Fruit fly (Drosophila melanogaster): ENCODE results near the gene PDZ-GEF.
A peak's percentile ranks its signal among the peaks of the same experiment; 100 is the strongest.

Gene PDZ-GEF

dm6 chr2L:6339010-6339897 lies 15.7 kb downstream of the PDZ-GEF start (continued):
- TF ChIP-seq pan (optimal IDR thresholded peaks at IDR 0.05): no peak
- no peak for TF ChIP-seq GATAd (GFP tag; optimal IDR thresholded peaks at IDR 0.05)
- peak; percentile 35 for TF ChIP-seq Dif (GFP tag; optimal IDR thresholded peaks at IDR 0.05; ENCODE audit: partially characterized antibody)

- TF ChIP-seq Hnf4 (GFP tag; optimal IDR thresholded peaks at IDR 0.05) (no peak), HLH106 (tag; optimal IDR thresholded peaks at IDR 0.05) (no peak), tai (GFP tag; optimal IDR thresholded peaks at IDR 0.05) (no peak), N (GFP tag; optimal IDR thresholded peaks at IDR 0.05) (no peak), Hr78 (GFP tag; optimal IDR thresholded peaks at IDR 0.05) (no peak)
Measured at dm6 chr2L:6340222-6340725, 16.7 kb downstream of the PDZ-GEF start.

dm6 chr2L:6341246-6341645 lies 17.7 kb downstream of the PDZ-GEF start:
- TF ChIP-seq Hr78 (GFP tag; optimal IDR thresholded peaks at IDR 0.05) (no peak), tai (GFP tag; optimal IDR thresholded peaks at IDR 0.05) (no peak), Hnf4 (GFP tag; optimal IDR thresholded peaks at IDR 0.05) (no peak), Dif (GFP tag; optimal IDR thresholded peaks at IDR 0.05; ENCODE audit: partially characterized antibody) (no peak), OdsH (GFP tag; optimal IDR thresholded peaks at IDR 0.05) (no peak), Jra (GFP tag; optimal IDR thresholded peaks at IDR 0.05) (no peak), lola (GFP tag; optimal IDR thresholded peaks at IDR 0.05) (no peak), jim (GFP tag; optimal IDR thresholded peaks at IDR 0.05) (no peak), CrebA (GFP tag; optimal IDR thresholded peaks at IDR 0.05; ENCODE audit: borderline replicate concordance) (no peak), ey (GFP tag; optimal IDR thresholded peaks at IDR 0.05) (no peak), sv (GFP tag; optimal IDR thresholded peaks at IDR 0.05) (no peak), sage (GFP tag; optimal IDR thresholded peaks at IDR 0.05) (no peak), HLH106 (tag; optimal IDR thresholded peaks at IDR 0.05) (no peak), dmrt93B (GFP tag; optimal IDR thresholded peaks at IDR 0.05) (no peak), dsf (GFP tag; optimal IDR thresholded peaks at IDR 0.05; ENCODE audit: borderline replicate concordance) (no peak), fru (GFP tag; optimal IDR thresholded peaks at IDR 0.05) (no peak), br (GFP tag; optimal IDR thresholded peaks at IDR 0.05) (no peak), psq (GFP tag; optimal IDR thresholded peaks at IDR 0.05) (no peak), foxo (GFP tag; optimal IDR thresholded peaks at IDR 0.05) (no peak)

- TF ChIP-seq brk (GFP tag; optimal IDR thresholded peaks at IDR 0.05): no peak
- TF ChIP-seq sage (GFP tag; optimal IDR thresholded peaks at IDR 0.05): no peak
- no peak for TF ChIP-seq dsf (GFP tag; optimal IDR thresholded peaks at IDR 0.05; ENCODE audit: borderline replicate concordance)
- TF ChIP-seq Dfd (GFP tag; optimal IDR thresholded peaks at IDR 0.05): no peak
- TF ChIP-seq br (GFP tag; optimal IDR thresholded peaks at IDR 0.05): no peak
- no peak for TF ChIP-seq CG32264 (GFP tag; optimal IDR thresholded peaks at IDR 0.05)
- no peak for TF ChIP-seq CG9705 (GFP tag; optimal IDR thresholded peaks at IDR 0.05)
- peak; percentile 15 for TF ChIP-seq h (GFP tag; optimal IDR thresholded peaks at IDR 0.05)
- TF ChIP-seq HLH106 (tag; optimal IDR thresholded peaks at IDR 0.05): no peak
- no peak for TF ChIP-seq Jra (GFP tag; optimal IDR thresholded peaks at IDR 0.05)
- TF ChIP-seq fru (GFP tag; optimal IDR thresholded peaks at IDR 0.05): no peak
- no peak for TF ChIP-seq sv (GFP tag; optimal IDR thresholded peaks at IDR 0.05)
- TF ChIP-seq Hr78 (GFP tag; optimal IDR thresholded peaks at IDR 0.05): no peak
- no peak for TF ChIP-seq OdsH (GFP tag; optimal IDR thresholded peaks at IDR 0.05)
- TF ChIP-seq Vsx2 (GFP tag; optimal IDR thresholded peaks at IDR 0.05; ENCODE audit: partially characterized antibody): no peak
- no peak for TF ChIP-seq Hnf4 (GFP tag; optimal IDR thresholded peaks at IDR 0.05)
- no peak for TF ChIP-seq woc (GFP tag; optimal IDR thresholded peaks at IDR 0.05)
- TF ChIP-seq dmrt93B (GFP tag; optimal IDR thresholded peaks at IDR 0.05): no peak
- TF ChIP-seq Abd-B (GFP tag; optimal IDR thresholded peaks at IDR 0.05): no peak
- no peak for TF ChIP-seq usp (GFP tag; optimal IDR thresholded peaks at IDR 0.05)
- TF ChIP-seq Dif (GFP tag; optimal IDR thresholded peaks at IDR 0.05; ENCODE audit: partially characterized antibody): peak; percentile 5
- no peak for TF ChIP-seq foxo (GFP tag; optimal IDR thresholded peaks at IDR 0.05)
- no peak for TF ChIP-seq GATAd (GFP tag; optimal IDR thresholded peaks at IDR 0.05)
- TF ChIP-seq ey (GFP tag; optimal IDR thresholded peaks at IDR 0.05): no peak
- peak; percentile 29 for TF ChIP-seq psq (GFP tag; optimal IDR thresholded peaks at IDR 0.05)
- TF ChIP-seq Myc (optimal IDR thresholded peaks at IDR 0.05): no peak
- TF ChIP-seq rgr (GFP tag; optimal IDR thresholded peaks at IDR 0.05): no peak
- TF ChIP-seq Sp1 (GFP tag; optimal IDR thresholded peaks at IDR 0.05): no peak
- TF ChIP-seq dl (GFP tag; optimal IDR thresholded peaks at IDR 0.05; ENCODE audit: insufficient read depth in 1 of 2, partially characterized antibody in 2 of 2): peak in 1 of 2 experiments; percentile 18
- TF ChIP-seq CrebA (GFP tag; optimal IDR thresholded peaks at IDR 0.05; ENCODE audit: borderline replicate concordance): no peak
- TF ChIP-seq N (GFP tag; optimal IDR thresholded peaks at IDR 0.05): no peak
- no peak for TF ChIP-seq tai (GFP tag; optimal IDR thresholded peaks at IDR 0.05)
- TF ChIP-seq Rel (GFP tag; optimal IDR thresholded peaks at IDR 0.05): no peak
- peak; percentile 37 for TF ChIP-seq Rel (tag; optimal IDR thresholded peaks at IDR 0.05)
- no peak for TF ChIP-seq pan (optimal IDR thresholded peaks at IDR 0.05)
- no peak for TF ChIP-seq Mio (GFP tag; optimal IDR thresholded peaks at IDR 0.05)
- TF ChIP-seq jim (GFP tag; optimal IDR thresholded peaks at IDR 0.05): no peak
Measured at dm6 chr2L:6343084-6343873, 19.7 kb downstream of the PDZ-GEF start.
